Worm (Caenorhabditis elegans) whole organism, L4 larva: ENCODE data around the gene clec-148.

Experiments
- F10B5.3 ChIP-seq: sonication (generic microtip); optimal IDR thresholded peaks from 2 replicates; lab custom pipeline; 2016; ENCODE audit warnings: mild to moderate bottlenecking, missing genetic modification characterization, missing compliant biosample characterization
- T20F7.1 ChIP-seq: fragments of 200-800 bp; sonication (Bioruptor generic); optimal IDR thresholded peaks from 2 replicates; lab custom pipeline; 2018; ENCODE audit warnings: mild to moderate bottlenecking, missing genetic modification characterization, missing compliant biosample characterization
- Y75B8A.6 ChIP-seq: fragments of 200-800 bp; sonication (Bioruptor generic); IDR thresholded peaks from 2 replicates; pipeline ENCODE4 v1.3.6; 2022; ENCODE audit warnings: missing genetic modification reagents, missing genetic modification characterization, missing compliant biosample characterization
- aha-1 ChIP-seq: fragments of 150-350 bp; peaks from one replicate; lab custom pipeline; 2014; ENCODE audit warnings: missing biosample characterization, missing genetic modification characterization
- attf-4 ChIP-seq: sonication (generic microtip); optimal IDR thresholded peaks from 3 replicates; lab custom pipeline; 2017; ENCODE audit warnings: missing biosample characterization, missing genetic modification characterization
- ceh-62 ChIP-seq: sonication (generic microtip); optimal IDR thresholded peaks from 2 replicates; lab custom pipeline; 2017; ENCODE audit warnings: missing biosample characterization, missing genetic modification characterization
- ctbp-1 ChIP-seq: fragments of 200-800 bp; sonication (Bioruptor generic); IDR thresholded peaks from 2 replicates; pipeline ENCODE4 v1.3.6; 2022; ENCODE audit warnings: missing genetic modification reagents, missing genetic modification characterization, missing compliant biosample characterization
- daf-16 ChIP-seq, 3 experiments: sonication (generic microtip); optimal IDR thresholded peaks; 2 replicates each; lab custom pipeline; 2016 to 2017; ENCODE audit warnings: missing genetic modification characterization in 3 of 3, missing genetic modification reagents in 3 of 3, mild to moderate bottlenecking in 2 of 3, missing compliant biosample characterization in 2 of 3, missing biosample characterization in 1 of 3, moderate library complexity in 1 of 3
- dmd-6 ChIP-seq: fragments of 200-800 bp; sonication (Bioruptor generic); IDR thresholded peaks from 2 replicates; pipeline ENCODE4 v1.3.6; 2022; ENCODE audit warnings: missing genetic modification reagents, missing genetic modification characterization, missing compliant biosample characterization
- dmd-9 ChIP-seq: fragments of 200-800 bp; sonication (Bioruptor generic); IDR thresholded peaks from 2 replicates; pipeline ENCODE4 v1.3.6; 2022; ENCODE audit warnings: missing genetic modification reagents, missing genetic modification characterization, missing compliant biosample characterization
- duxl-1 ChIP-seq: sonication (generic microtip); optimal IDR thresholded peaks from 2 replicates; lab custom pipeline; 2016; ENCODE audit warnings: mild to moderate bottlenecking, missing genetic modification characterization, moderate library complexity, missing compliant biosample characterization; ENCODE audit not compliant: poor library complexity
- dve-1 ChIP-seq: sonication (generic microtip); optimal IDR thresholded peaks from 2 replicates; lab custom pipeline; 2017; ENCODE audit warnings: antibody characterized with exemption, mild to moderate bottlenecking, missing genetic modification characterization, missing compliant biosample characterization; ENCODE audit not compliant: insufficient read depth
- gei-8 ChIP-seq: fragments of 200-800 bp; sonication (Bioruptor generic); optimal IDR thresholded peaks from 2 replicates; lab custom pipeline; 2018; ENCODE audit warnings: mild to moderate bottlenecking, missing genetic modification characterization, missing compliant biosample characterization
- hif-1 ChIP-seq, 2 experiments: sonication (generic microtip); optimal IDR thresholded peaks; 2 replicates each; lab custom pipeline; 2016 to 2017; ENCODE audit warnings: missing compliant biosample characterization in 2 of 2, missing genetic modification characterization in 2 of 2, missing genetic modification reagents in 2 of 2, missing genotype in 2 of 2, mild to moderate bottlenecking in 1 of 2
- hlh-11 ChIP-seq: fragments of 200-800 bp; sonication (Bioruptor generic); optimal IDR thresholded peaks from 2 replicates; lab custom pipeline; 2018; ENCODE audit warnings: mild to moderate bottlenecking, missing genetic modification characterization, missing compliant biosample characterization
- lim-7 ChIP-seq: fragments of 200-800 bp; sonication (Bioruptor generic); IDR thresholded peaks from 2 replicates; pipeline ENCODE4 v1.3.6; 2022; ENCODE audit warnings: missing genetic modification characterization, missing compliant biosample characterization
- lin-1 ChIP-seq: fragments of 200-800 bp; sonication (Bioruptor generic); IDR thresholded peaks from 2 replicates; pipeline ENCODE4 v1.3.6; 2022; ENCODE audit warnings: missing genetic modification reagents, missing genetic modification characterization, missing compliant biosample characterization
- lsy-2 ChIP-seq, 2 experiments: fragments of 150-350 bp in 1 of 2; sonication (generic microtip) in 1 of 2; optimal IDR thresholded peaks; 2 replicates each; lab custom pipeline; 2014 to 2017; ENCODE audit warnings: missing biosample characterization in 2 of 2, missing genetic modification characterization in 2 of 2
- mes-2 ChIP-seq: sonication (generic microtip); optimal IDR thresholded peaks from 2 replicates; lab custom pipeline; 2016; ENCODE audit warnings: missing genotype, mild to moderate bottlenecking, missing genetic modification characterization, missing compliant biosample characterization; ENCODE audit not compliant: poor library complexity, severe bottlenecking
- nhr-10 ChIP-seq: fragments of 150-350 bp; optimal IDR thresholded peaks from 2 replicates; lab custom pipeline; 2014; ENCODE audit warnings: missing biosample characterization, missing genetic modification characterization
- nhr-28 ChIP-seq: fragments of 150-350 bp; optimal IDR thresholded peaks from 2 replicates; lab custom pipeline; 2014; ENCODE audit warnings: missing biosample characterization, missing genetic modification characterization
- nhr-48 ChIP-seq: sonication (generic microtip); optimal IDR thresholded peaks from 2 replicates; lab custom pipeline; 2016; ENCODE audit warnings: mild to moderate bottlenecking, missing genetic modification characterization, missing compliant biosample characterization
- nhr-6 ChIP-seq: fragments of 150-350 bp; optimal IDR thresholded peaks from 2 replicates; lab custom pipeline; 2014; ENCODE audit warnings: missing biosample characterization, missing genetic modification characterization
- pqm-1 ChIP-seq: sonication (generic microtip); optimal IDR thresholded peaks from 2 replicates; lab custom pipeline; 2017; ENCODE audit warnings: missing biosample characterization, missing genetic modification characterization
- saeg-2 ChIP-seq: fragments of 200-800 bp; sonication (Bioruptor generic); IDR thresholded peaks from 2 replicates; pipeline ENCODE4 v1.3.6; 2022; ENCODE audit warnings: missing genetic modification reagents, missing genetic modification characterization, missing compliant biosample characterization
- set-16 ChIP-seq: fragments of 200-800 bp; sonication (Bioruptor generic); IDR thresholded peaks from 2 replicates; pipeline ENCODE4 v1.3.6; 2022; ENCODE audit warnings: missing genetic modification reagents, missing genetic modification characterization, missing compliant biosample characterization
- skn-1 ChIP-seq: fragments of 150-350 bp; optimal IDR thresholded peaks from 2 replicates; lab custom pipeline; 2014; ENCODE audit warnings: missing biosample characterization, missing genetic modification characterization
- tra-1 ChIP-seq: fragments of 200-800 bp; sonication (Bioruptor generic); IDR thresholded peaks from 2 replicates; pipeline ENCODE4 v1.3.6; 2022; ENCODE audit warnings: missing genetic modification reagents, missing genetic modification characterization, missing compliant biosample characterization
- unc-62 ChIP-seq, 3 experiments: fragments of 150-350 bp in 1 of 3; sonication (generic microtip); optimal IDR thresholded peaks in 2 of 3; peaks in 1 of 3; 1 replicate in 1 of 3; 2 replicates in 2 of 3; lab custom pipeline; 2014 to 2017; ENCODE audit warnings: missing biosample characterization in 3 of 3, missing genetic modification characterization in 3 of 3, missing genetic modification reagents in 3 of 3, missing genotype in 1 of 3
- ztf-7 ChIP-seq: fragments of 150-350 bp; optimal IDR thresholded peaks from 2 replicates; lab custom pipeline; 2014; ENCODE audit warnings: missing biosample characterization, missing genetic modification characterization

clec-148 gene

ce11 chrIII:147570-148076 lies 28.0 kb downstream of the clec-148 start, which contains the start of gene sqst-5:
sqst-5 (minus strand) TSS chrIII:147620.
- peak; percentile 34; the same call in 1 of the 2 replicates for TF ChIP-seq dmd-6
- peak; percentile 66 for TF ChIP-seq nhr-28 (tag; lab: Kevin White, UChicago)
- no peak for TF ChIP-seq set-16 (GFP tag; lab: Robert Waterston, UW)
- TF ChIP-seq hlh-11 (tag; lab: Kevin White, UChicago) = peak; percentile 15
- no peak for TF ChIP-seq nhr-6 (tag; lab: Kevin White, UChicago)
- no peak for TF ChIP-seq daf-16 (GFP tag; optimal IDR thresholded peaks at IDR 0.05; lab: Kevin White, UChicago)
- TF ChIP-seq daf-16 (tag; optimal IDR thresholded peaks at IDR 0.05; lab: Kevin White, UChicago) = peak; percentile 46
- peak; percentile 33 for TF ChIP-seq T20F7.1 (GFP tag; lab: Kevin White, UChicago)
- no peak for TF ChIP-seq hif-1 (tag; optimal IDR thresholded peaks at IDR 0.05; lab: Kevin White, UChicago)
- peak; percentile 63 for TF ChIP-seq pqm-1
- TF ChIP-seq dve-1 (tag; lab: Kevin White, UChicago) = peak; percentile 66

- no peak for TF ChIP-seq F10B5.3
- no peak for TF ChIP-seq mes-2
- no peak for TF ChIP-seq nhr-48 (tag; lab: Kevin White, UChicago)
- TF ChIP-seq T20F7.1 (GFP tag; lab: Kevin White, UChicago) = no peak
- no peak for TF ChIP-seq attf-4 (tag; lab: Kevin White, UChicago)
- no peak for TF ChIP-seq gei-8 (GFP tag; lab: Kevin White, UChicago)
- TF ChIP-seq Y75B8A.6 (GFP tag; lab: Robert Waterston, UW) = no peak
- no peak for TF ChIP-seq lim-7 (GFP tag; lab: Robert Waterston, UW)
- no peak for TF ChIP-seq lsy-2 (tag; optimal IDR thresholded peaks at IDR 0.05; lab: Kevin White, UChicago)
Observed at ce11 chrIII:146369-146768, 29.3 kb downstream of the clec-148 start, which contains the start of gene fbxb-84. fbxb-84 (minus strand) TSS chrIII:146469.

- no peak for TF ChIP-seq dmd-6
- no peak for TF ChIP-seq duxl-1 (tag; lab: Kevin White, UChicago)
- TF ChIP-seq nhr-10 (tag; lab: Kevin White, UChicago) = no peak
- TF ChIP-seq dmd-9 (GFP tag; lab: Robert Waterston, UW) = no peak
- no peak for TF ChIP-seq lin-1 (GFP tag; lab: Robert Waterston, UW)
- TF ChIP-seq ctbp-1 (GFP tag; lab: Robert Waterston, UW) = no peak
- no peak for TF ChIP-seq ceh-62 (tag; lab: Kevin White, UChicago)
- no peak for TF ChIP-seq skn-1
- TF ChIP-seq saeg-2 = no peak
- no peak for TF ChIP-seq nhr-6 (tag; lab: Kevin White, UChicago)
- no peak for TF ChIP-seq aha-1 (tag; lab: Kevin White, UChicago)
- no peak for TF ChIP-seq ztf-7 (tag; lab: Kevin White, UChicago)
- no peak for TF ChIP-seq tra-1
Observed at ce11 chrIII:145078-145477, 30.6 kb downstream of the clec-148 start, which contains the start of the genes T17A3.12 and fbxb-83. T17A3.12 (minus strand) TSS chrIII:145178. fbxb-83 (minus strand) TSS chrIII:145211.

- no peak for TF ChIP-seq pqm-1
Observed at ce11 chrIII:143121-143520, 32.5 kb downstream of the clec-148 start, which contains the start of gene fbxb-82. fbxb-82 (minus strand) TSS chrIII:143221.

ce11 chrIII:140904-141303 lies 34.7 kb downstream of the clec-148 start, which contains the start of gene fbxb-81:
fbxb-81 (minus strand) TSS chrIII:141217.
- TF ChIP-seq unc-62 (GFP tag; optimal IDR thresholded peaks at IDR 0.05 in 1 of 2; lab: Kevin White, UChicago) (peak in 1 of 2 experiments; percentile 94), unc-62 (tag; optimal IDR thresholded peaks at IDR 0.05; lab: Kevin White, UChicago) (no peak), ctbp-1 (GFP tag; lab: Robert Waterston, UW) (no peak)
